Fruit fly (Drosophila melanogaster) whole organism, pupa: Measurements from ENCODE around the gene CG7295.

ENCODE experiments used
- CG10348 ChIP-seq: fragments of 200-800 bp; sonication (Bioruptor generic); IDR thresholded peaks from 2 replicates; pipeline ENCODE4 v1.3.6; 2022; ENCODE audit warnings: missing biosample characterization, missing genetic modification characterization
- CG12605 ChIP-seq: fragments of 200-800 bp; sonication (Bioruptor generic); IDR thresholded peaks from 2 replicates; pipeline ENCODE4 v1.3.6; 2022; ENCODE audit warnings: missing biosample characterization, missing genetic modification characterization
- CG13204 ChIP-seq: fragments of 200-800 bp; sonication (Bioruptor generic); optimal IDR thresholded peaks from 2 replicates; lab custom pipeline; 2018; ENCODE audit warnings: missing biosample characterization, mild to moderate bottlenecking, missing genetic modification characterization, moderate library complexity
- CG14655 ChIP-seq: fragments of 200-800 bp; sonication (Bioruptor generic); optimal IDR thresholded peaks from 3 replicates; lab custom pipeline; 2017; ENCODE audit warnings: mild to moderate bottlenecking, missing biosample characterization, missing genetic modification reagents, missing genetic modification characterization
- CG15710 ChIP-seq: fragments of 200-800 bp; sonication (Bioruptor generic); optimal IDR thresholded peaks from 2 replicates; lab custom pipeline; 2018; ENCODE audit warnings: missing biosample characterization, mild to moderate bottlenecking, missing genetic modification characterization, moderate library complexity
- CG17806 ChIP-seq: fragments of 200-800 bp; sonication (Bioruptor generic); optimal IDR thresholded peaks from 2 replicates; lab custom pipeline; 2018; ENCODE audit warnings: missing biosample characterization, mild to moderate bottlenecking, missing genetic modification characterization, moderate library complexity
- CG32121 ChIP-seq: fragments of 200-800 bp; sonication (Bioruptor generic); IDR thresholded peaks from 2 replicates; pipeline ENCODE4 v1.3.6; 2022; ENCODE audit warnings: missing biosample characterization, missing genetic modification characterization
- CG34367 ChIP-seq: fragments of 200-800 bp; sonication (Bioruptor generic); optimal IDR thresholded peaks from 2 replicates; lab custom pipeline; 2018; ENCODE audit warnings: missing biosample characterization, mild to moderate bottlenecking, missing genetic modification characterization
- CG4496 ChIP-seq: fragments of 200-800 bp; sonication (Bioruptor generic); IDR thresholded peaks from 3 replicates; pipeline ENCODE4 v1.3.6; 2022; ENCODE audit warnings: missing biosample characterization, missing genetic modification characterization
- CG8159 ChIP-seq: fragments of 200-800 bp; sonication (Bioruptor generic); optimal IDR thresholded peaks from 3 replicates; lab custom pipeline; 2018; ENCODE audit warnings: missing biosample characterization, mild to moderate bottlenecking, missing genetic modification characterization, moderate library complexity
- CG8301 ChIP-seq: fragments of 200-800 bp; sonication (Bioruptor generic); optimal IDR thresholded peaks from 2 replicates; lab custom pipeline; 2018; ENCODE audit warnings: missing biosample characterization, mild to moderate bottlenecking, missing genetic modification characterization
- CG9948 ChIP-seq: fragments of 200-800 bp; sonication (Bioruptor generic); optimal IDR thresholded peaks from 2 replicates; lab custom pipeline; 2018; ENCODE audit warnings: missing biosample characterization, mild to moderate bottlenecking, missing genetic modification characterization, moderate library complexity
- D1 ChIP-seq: fragments of 200-800 bp; sonication (Bioruptor generic); optimal IDR thresholded peaks from 2 replicates; lab custom pipeline; 2018; ENCODE audit warnings: missing biosample characterization, mild to moderate bottlenecking, missing genetic modification characterization, moderate library complexity
- EcR ChIP-seq: fragments of 200-800 bp; sonication (Bioruptor generic); optimal IDR thresholded peaks from 3 replicates; lab custom pipeline; 2019; ENCODE audit warnings: missing biosample characterization, missing genetic modification characterization, mild to moderate bottlenecking, moderate library complexity, missing genetic modification reagents
- Ets98B ChIP-seq: fragments of 200-800 bp; sonication (Bioruptor generic); IDR thresholded peaks from 2 replicates; pipeline ENCODE4 v1.3.6; 2022; ENCODE audit warnings: missing biosample characterization, missing genetic modification characterization
- Pif1A ChIP-seq: fragments of 200-800 bp; sonication (Bioruptor generic); optimal IDR thresholded peaks from 3 replicates; lab custom pipeline; 2016; ENCODE audit warnings: missing biosample characterization, missing genetic modification characterization
- Pif1B ChIP-seq: fragments of 200-800 bp; sonication (Bioruptor generic); optimal IDR thresholded peaks from 3 replicates; lab custom pipeline; 2016; ENCODE audit warnings: missing biosample characterization, missing genetic modification characterization
- Snoo ChIP-seq: fragments of 200-800 bp; sonication (Bioruptor generic); optimal IDR thresholded peaks from 3 replicates; lab custom pipeline; 2017; ENCODE audit warnings: missing biosample characterization, mild to moderate bottlenecking, missing genetic modification characterization, inconsistent platforms
- fd96Ca ChIP-seq: fragments of 200-800 bp; sonication (Bioruptor generic); IDR thresholded peaks from 3 replicates; pipeline ENCODE4 v1.3.6; 2022; ENCODE audit warnings: missing biosample characterization, missing genetic modification characterization
- gl ChIP-seq: fragments of 200-800 bp; sonication (Bioruptor generic); optimal IDR thresholded peaks from 2 replicates; lab custom pipeline; 2018; ENCODE audit warnings: missing biosample characterization, mild to moderate bottlenecking, missing genetic modification characterization
- rn ChIP-seq: fragments of 200-800 bp; sonication (Bioruptor generic); IDR thresholded peaks from 2 replicates; pipeline ENCODE4 v1.3.6; 2022; ENCODE audit warnings: missing biosample characterization, missing genetic modification characterization

The CG7295 gene

dm6 chr2L:1869503-1869902, at the start of gene CG7295:
CG7295 (plus strand) TSS chr2L:1869803.
- no peak for TF ChIP-seq Pif1B (GFP tag; lab: Kevin White, UChicago)
- TF ChIP-seq EcR: no peak
- no peak for TF ChIP-seq CG34367 (tag; lab: Kevin White, UChicago)
- TF ChIP-seq rn (GFP tag; lab: Robert Waterston, UW): no peak
- TF ChIP-seq CG17806 (tag; lab: Kevin White, UChicago): no peak
- TF ChIP-seq CG8159 (tag; lab: Kevin White, UChicago): no peak
- no peak for TF ChIP-seq CG9948 (tag; lab: Kevin White, UChicago)
- no peak for TF ChIP-seq CG32121
- TF ChIP-seq Ets98B: no peak
- TF ChIP-seq CG8301 (tag; lab: Kevin White, UChicago): no peak
- no peak for TF ChIP-seq CG10348 (GFP tag; lab: Robert Waterston, UW)
- TF ChIP-seq gl: no peak
- no peak for TF ChIP-seq CG4496
- TF ChIP-seq Snoo (tag; lab: Kevin White, UChicago): no peak
- TF ChIP-seq Pif1A (GFP tag; lab: Kevin White, UChicago): no peak
- TF ChIP-seq CG14655 (GFP tag; lab: Kevin White, UChicago): no peak

dm6 chr2L:1823231-1823630, 46.4 kb upstream of the CG7295 start, which contains the start of gene CG31933:
CG31933 (minus strand) TSS chr2L:1823331.
- TF ChIP-seq fd96Ca (GFP tag; lab: Robert Waterston, UW) (no peak), Pif1B (GFP tag; lab: Kevin White, UChicago) (no peak), CG4496 (no peak), CG13204 (GFP tag; lab: Kevin White, UChicago) (no peak), Pif1A (GFP tag; lab: Kevin White, UChicago) (no peak), Ets98B (no peak), gl (no peak), CG8301 (tag; lab: Kevin White, UChicago) (no peak), D1 (no peak), CG9948 (tag; lab: Kevin White, UChicago) (no peak)

DNA sequence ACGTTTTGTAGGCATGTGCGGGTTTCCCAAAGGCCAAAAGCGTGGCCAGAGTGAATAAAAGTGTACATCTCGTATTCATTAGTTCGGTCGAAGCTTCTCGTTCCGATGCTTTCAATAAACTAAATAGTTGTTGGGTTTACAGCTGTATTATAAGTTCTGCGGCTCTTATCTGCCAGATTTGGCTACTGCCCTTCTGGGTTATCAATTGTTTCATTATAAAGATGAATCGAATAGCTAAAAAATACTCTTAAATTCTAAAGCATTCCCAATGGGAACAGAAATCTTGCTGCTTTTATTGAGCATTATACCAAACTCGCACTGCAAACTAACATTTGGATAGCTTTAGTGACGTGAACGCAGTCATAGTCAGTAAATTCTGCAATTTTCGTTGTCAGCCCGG, 43.2 kb upstream of the CG7295 start, which contains the start of gene CG31664:
CG31664 (minus strand) TSS at position 101 of the 400 bp plus-strand sequence.
- TF ChIP-seq CG13204 (GFP tag; lab: Kevin White, UChicago) (no peak), CG8159 (tag; lab: Kevin White, UChicago) (no peak), Pif1A (GFP tag; lab: Kevin White, UChicago) (no peak), D1 (no peak), Pif1B (GFP tag; lab: Kevin White, UChicago) (no peak), fd96Ca (GFP tag; lab: Robert Waterston, UW) (no peak), Ets98B (no peak), CG4496 (no peak)
- TF ChIP-seq, all 21 proteins: peak for 0

dm6 chr2L:1828282-1828681, 41.3 kb upstream of the CG7295 start:
- TF ChIP-seq fd96Ca (GFP tag; lab: Robert Waterston, UW): no peak
- TF ChIP-seq CG14655 (GFP tag; lab: Kevin White, UChicago): no peak
- no peak for TF ChIP-seq rn (GFP tag; lab: Robert Waterston, UW)
- no peak for TF ChIP-seq CG4496
- no peak for TF ChIP-seq Pif1A (GFP tag; lab: Kevin White, UChicago)
- TF ChIP-seq CG17806 (tag; lab: Kevin White, UChicago): no peak
- TF ChIP-seq CG34367 (tag; lab: Kevin White, UChicago): no peak
- TF ChIP-seq CG32121: no peak
- no peak for TF ChIP-seq CG13204 (GFP tag; lab: Kevin White, UChicago)
- TF ChIP-seq CG10348 (GFP tag; lab: Robert Waterston, UW): no peak

dm6 chr2L:1832465-1832864, 37.1 kb upstream of the CG7295 start, which contains the start of gene c-cup:
c-cup (minus strand) TSS chr2L:1832565.
- TF ChIP-seq D1: no peak
- no peak for TF ChIP-seq Snoo (tag; lab: Kevin White, UChicago)
- no peak for TF ChIP-seq CG10348 (GFP tag; lab: Robert Waterston, UW)
- no peak for TF ChIP-seq CG4496

dm6 chr2L:1836238-1836637, 33.4 kb upstream of the CG7295 start, which contains the start of gene wry:
wry (plus strand) TSS chr2L:1836538.
- TF ChIP-seq D1 (no peak), gl (no peak), CG32121 (no peak), Pif1A (GFP tag; lab: Kevin White, UChicago) (no peak), EcR (no peak), Snoo (tag; lab: Kevin White, UChicago) (no peak), CG9948 (tag; lab: Kevin White, UChicago) (no peak), CG12605 (peak; percentile 37; the same call in 1 of the 2 replicates), CG15710 (tag; lab: Kevin White, UChicago) (no peak)
- TF ChIP-seq, all 21 proteins: peak for 1

DNA sequence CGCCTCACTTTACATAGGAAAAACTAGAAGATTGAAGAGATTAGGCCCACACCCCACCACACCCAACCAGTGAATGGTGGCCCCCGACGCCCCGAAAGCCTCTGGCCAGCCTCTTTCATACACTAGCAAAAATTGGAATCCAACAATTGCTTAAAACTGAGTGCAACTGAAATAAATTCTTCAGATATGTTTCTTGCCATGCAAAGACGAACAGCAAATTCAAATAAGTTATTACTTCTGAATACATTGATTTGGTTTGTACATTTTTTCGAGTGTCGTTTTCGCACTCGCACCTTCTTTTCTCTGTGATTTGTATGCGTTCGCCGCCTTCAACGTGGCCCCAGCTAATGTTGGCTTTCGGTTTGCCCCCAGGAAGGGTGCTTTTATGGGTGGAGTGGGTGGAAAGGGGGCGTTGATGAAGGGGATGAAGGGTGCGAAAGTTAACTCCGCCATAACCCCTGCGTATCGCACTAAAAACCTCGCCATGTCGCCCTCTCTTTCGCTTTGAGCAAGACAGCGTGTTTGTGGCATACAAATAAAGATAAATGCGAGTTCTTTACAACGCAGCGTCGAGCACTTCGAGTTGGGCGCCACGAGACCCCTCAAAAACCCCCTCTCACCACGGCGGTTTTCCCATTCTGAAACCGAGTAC, 31.8 kb upstream of the CG7295 start:
- TF ChIP-seq CG15710 (tag; lab: Kevin White, UChicago) (peak; percentile 7), CG34367 (tag; lab: Kevin White, UChicago) (no peak), CG14655 (GFP tag; lab: Kevin White, UChicago) (peak; percentile 29), CG4496 (no peak), CG9948 (tag; lab: Kevin White, UChicago) (no peak), CG8301 (tag; lab: Kevin White, UChicago) (peak; percentile 4), CG8159 (tag; lab: Kevin White, UChicago) (peak; percentile 15), CG13204 (GFP tag; lab: Kevin White, UChicago) (no peak), gl (no peak), Ets98B (peak; percentile 25; the same call in 1 of the 2 replicates), EcR (no peak), rn (GFP tag; lab: Robert Waterston, UW) (no peak), fd96Ca (GFP tag; lab: Robert Waterston, UW) (peak; percentile 14; the same call in 1 of the 3 replicates), Pif1B (GFP tag; lab: Kevin White, UChicago) (no peak)
- TF ChIP-seq, all 21 proteins: peak for 6
